Worm (Caenorhabditis elegans) whole organism, L4 larva: Measurements from ENCODE around the gene pyk-2.

ENCODE experiments used
- F26F4.8 ChIP-seq: fragments of 200-800 bp; sonication (Bioruptor generic); conservative IDR thresholded peaks from 2 replicates; pipeline ENCODE4 v1.3.6; 2022; ENCODE audit warnings: missing genetic modification characterization, missing compliant biosample characterization
- F44E2.7 ChIP-seq: fragments of 200-800 bp; sonication (Bioruptor generic); IDR thresholded peaks from 2 replicates; pipeline ENCODE4 v2.1.2; 2022; ENCODE audit warnings: missing genetic modification characterization, missing compliant biosample characterization
- F49E8.2 ChIP-seq: sonication (generic microtip); optimal IDR thresholded peaks from 2 replicates; lab custom pipeline; 2016; ENCODE audit warnings: missing compliant biosample characterization, mild to moderate bottlenecking, missing genetic modification characterization, borderline replicate concordance
- T20F7.1 ChIP-seq: fragments of 200-800 bp; sonication (Bioruptor generic); optimal IDR thresholded peaks from 2 replicates; lab custom pipeline; 2018; ENCODE audit warnings: mild to moderate bottlenecking, missing genetic modification characterization, missing compliant biosample characterization
- Y105C5A.15 ChIP-seq: fragments of 200-800 bp; sonication (Bioruptor generic); IDR thresholded peaks from 2 replicates; pipeline ENCODE4 v1.3.6; 2022; ENCODE audit warnings: missing genetic modification characterization, missing compliant biosample characterization
- Y48G9A.11 ChIP-seq: fragments of 200-800 bp; sonication (Bioruptor generic); IDR thresholded peaks from 2 replicates; pipeline ENCODE4 v1.3.6; 2022; ENCODE audit warnings: missing genetic modification reagents, missing genetic modification characterization, missing compliant biosample characterization
- Y5F2A.4 ChIP-seq: fragments of 200-800 bp; sonication (Bioruptor generic); optimal IDR thresholded peaks from 2 replicates; lab custom pipeline; 2018; ENCODE audit warnings: mild to moderate bottlenecking, missing genetic modification characterization, missing compliant biosample characterization
- ZK337.2 ChIP-seq: fragments of 200-800 bp; sonication (Bioruptor generic); IDR thresholded peaks from 2 replicates; pipeline ENCODE4 v1.3.6; 2022; ENCODE audit warnings: missing genetic modification reagents, missing genetic modification characterization, missing compliant biosample characterization
- ZK546.5 ChIP-seq, 2 experiments: sonication (generic microtip); optimal IDR thresholded peaks; 2 replicates each; lab custom pipeline; 2017; ENCODE audit warnings: missing biosample characterization in 2 of 2, missing genetic modification characterization in 2 of 2
- aha-1 ChIP-seq: fragments of 150-350 bp; peaks from one replicate; lab custom pipeline; 2014; ENCODE audit warnings: missing biosample characterization, missing genetic modification characterization
- aly-2 ChIP-seq: sonication (generic microtip); optimal IDR thresholded peaks from 2 replicates; lab custom pipeline; 2018; ENCODE audit warnings: missing biosample characterization, missing genetic modification characterization
- ama-1 ChIP-seq: fragments of 150-350 bp; optimal IDR thresholded peaks from 2 replicates; lab custom pipeline; 2014; ENCODE audit warnings: inconsistent platforms, mixed read lengths
- arid-1 ChIP-seq: fragments of 200-800 bp; sonication (Bioruptor generic); conservative IDR thresholded peaks from 2 replicates; pipeline ENCODE4 v1.3.6; 2022; ENCODE audit warnings: missing genetic modification reagents, missing genetic modification characterization, missing compliant biosample characterization
- ceh-20 ChIP-seq: fragments of 200-800 bp; sonication (Bioruptor generic); IDR thresholded peaks from 2 replicates; pipeline ENCODE4 v1.3.6; 2022; ENCODE audit warnings: missing genetic modification reagents, missing genetic modification characterization, missing compliant biosample characterization
- ceh-28 ChIP-seq: fragments of 150-350 bp; optimal IDR thresholded peaks from 2 replicates; lab custom pipeline; 2014; ENCODE audit warnings: missing biosample characterization, missing genetic modification reagents, missing genetic modification characterization
- ceh-44 ChIP-seq: fragments of 200-800 bp; sonication (Bioruptor generic); IDR thresholded peaks from 2 replicates; pipeline ENCODE4 v1.3.6; 2022; ENCODE audit warnings: missing genetic modification reagents, missing genetic modification characterization, missing compliant biosample characterization
- ceh-62 ChIP-seq: sonication (generic microtip); optimal IDR thresholded peaks from 2 replicates; lab custom pipeline; 2017; ENCODE audit warnings: missing biosample characterization, missing genetic modification characterization
- ces-1 ChIP-seq: fragments of 150-350 bp; sonication (generic microtip); optimal IDR thresholded peaks from 4 replicates; lab custom pipeline; 2014; ENCODE audit warnings: missing biosample characterization, missing genetic modification reagents, missing genetic modification characterization
- cey-2 ChIP-seq: sonication (generic microtip); optimal IDR thresholded peaks from 3 replicates; lab custom pipeline; 2017; ENCODE audit warnings: missing genetic modification characterization, mild to moderate bottlenecking, missing compliant biosample characterization, antibody characterized with exemption, borderline replicate concordance; ENCODE audit not compliant: insufficient read depth
- ctbp-1 ChIP-seq: fragments of 200-800 bp; sonication (Bioruptor generic); IDR thresholded peaks from 2 replicates; pipeline ENCODE4 v1.3.6; 2022; ENCODE audit warnings: missing genetic modification reagents, missing genetic modification characterization, missing compliant biosample characterization
- daf-12 ChIP-seq: fragments of 150-350 bp; optimal IDR thresholded peaks from 2 replicates; lab custom pipeline; 2014; ENCODE audit warnings: missing biosample characterization, missing genetic modification reagents, missing genetic modification characterization
- dpl-1 ChIP-seq: fragments of 150-350 bp; optimal IDR thresholded peaks from 2 replicates; lab custom pipeline; 2014; ENCODE audit warnings: missing biosample characterization, missing genetic modification reagents, missing genetic modification characterization
- egl-43 ChIP-seq: fragments of 200-800 bp; sonication (Bioruptor generic); IDR thresholded peaks from 2 replicates; pipeline ENCODE4 v1.3.6; 2022; ENCODE audit warnings: missing genetic modification reagents, missing genetic modification characterization, missing compliant biosample characterization
- fkh-10 ChIP-seq: fragments of 150-350 bp; optimal IDR thresholded peaks from 2 replicates; lab custom pipeline; 2014; ENCODE audit warnings: missing biosample characterization, missing genetic modification reagents, missing genetic modification characterization
- hlh-11 ChIP-seq: fragments of 200-800 bp; sonication (Bioruptor generic); optimal IDR thresholded peaks from 2 replicates; lab custom pipeline; 2018; ENCODE audit warnings: mild to moderate bottlenecking, missing genetic modification characterization, missing compliant biosample characterization
- hmg-1.1 ChIP-seq: fragments of 200-800 bp; sonication (Bioruptor generic); IDR thresholded peaks from 2 replicates; pipeline ENCODE4 v1.3.6; 2022; ENCODE audit warnings: missing genetic modification reagents, missing genetic modification characterization, missing compliant biosample characterization
- jun-1 ChIP-seq: fragments of 150-350 bp; optimal IDR thresholded peaks from 2 replicates; lab custom pipeline; 2014; ENCODE audit warnings: missing biosample characterization, missing genetic modification reagents, missing genetic modification characterization
- lim-7 ChIP-seq: fragments of 200-800 bp; sonication (Bioruptor generic); IDR thresholded peaks from 2 replicates; pipeline ENCODE4 v1.3.6; 2022; ENCODE audit warnings: missing genetic modification characterization, missing compliant biosample characterization
- lin-1 ChIP-seq: fragments of 200-800 bp; sonication (Bioruptor generic); IDR thresholded peaks from 2 replicates; pipeline ENCODE4 v1.3.6; 2022; ENCODE audit warnings: missing genetic modification reagents, missing genetic modification characterization, missing compliant biosample characterization
- lin-15B ChIP-seq: fragments of 150-350 bp; sonication (generic microtip); optimal IDR thresholded peaks from 3 replicates; lab custom pipeline; 2014; ENCODE audit warnings: missing biosample characterization, missing genetic modification characterization
- lin-38 ChIP-seq: fragments of 200-800 bp; sonication (Bioruptor generic); IDR thresholded peaks from 2 replicates; pipeline ENCODE4 v1.3.6; 2022; ENCODE audit warnings: missing genetic modification reagents, missing genetic modification characterization, missing compliant biosample characterization
- mdl-1 ChIP-seq, 2 experiments: fragments of 150-350 bp in 1 of 2; sonication (generic microtip) in 1 of 2; optimal IDR thresholded peaks; 2 replicates each; lab custom pipeline; 2014 to 2017; ENCODE audit warnings: missing biosample characterization in 2 of 2, missing genetic modification characterization in 2 of 2
- mxl-2 ChIP-seq: fragments of 200-800 bp; sonication (Bioruptor generic); conservative IDR thresholded peaks from 2 replicates; pipeline ENCODE4 v1.3.6; 2022; ENCODE audit warnings: missing genetic modification reagents, missing genetic modification characterization, missing compliant biosample characterization
- mxl-3 ChIP-seq: fragments of 200-800 bp; sonication (Bioruptor generic); optimal IDR thresholded peaks from 2 replicates; lab custom pipeline; 2018; ENCODE audit warnings: mild to moderate bottlenecking, missing genetic modification characterization, missing compliant biosample characterization
- nhr-10 ChIP-seq: fragments of 150-350 bp; optimal IDR thresholded peaks from 2 replicates; lab custom pipeline; 2014; ENCODE audit warnings: missing biosample characterization, missing genetic modification characterization
- nhr-111 ChIP-seq: fragments of 200-800 bp; sonication (Bioruptor generic); optimal IDR thresholded peaks from 2 replicates; lab custom pipeline; 2018; ENCODE audit warnings: mild to moderate bottlenecking, missing genetic modification characterization, missing compliant biosample characterization
- nhr-237 ChIP-seq: sonication (generic microtip); optimal IDR thresholded peaks from 2 replicates; lab custom pipeline; 2017; ENCODE audit warnings: missing biosample characterization, missing genetic modification characterization
- nhr-42 ChIP-seq: fragments of 200-800 bp; sonication (Bioruptor generic); IDR thresholded peaks from 2 replicates; pipeline ENCODE4 v1.3.6; 2022; ENCODE audit warnings: missing genetic modification characterization, missing compliant biosample characterization
- nhr-76 ChIP-seq: fragments of 150-350 bp; optimal IDR thresholded peaks from 2 replicates; lab custom pipeline; 2014; ENCODE audit warnings: missing biosample characterization, missing genetic modification characterization
- pqm-1 ChIP-seq: sonication (generic microtip); optimal IDR thresholded peaks from 2 replicates; lab custom pipeline; 2017; ENCODE audit warnings: missing biosample characterization, missing genetic modification characterization
- rbr-2 ChIP-seq: sonication (generic microtip); optimal IDR thresholded peaks from 2 replicates; lab custom pipeline; 2016; ENCODE audit warnings: missing genotype, missing genetic modification characterization, missing compliant biosample characterization
- set-16 ChIP-seq: fragments of 200-800 bp; sonication (Bioruptor generic); IDR thresholded peaks from 2 replicates; pipeline ENCODE4 v1.3.6; 2022; ENCODE audit warnings: missing genetic modification reagents, missing genetic modification characterization, missing compliant biosample characterization
- snpc-4 ChIP-seq: fragments of 150-350 bp; optimal IDR thresholded peaks from 2 replicates; lab custom pipeline; 2014; ENCODE audit warnings: missing biosample characterization, missing genetic modification characterization
- spr-3 ChIP-seq: fragments of 200-800 bp; sonication (Bioruptor generic); optimal IDR thresholded peaks from 2 replicates; lab custom pipeline; 2018; ENCODE audit warnings: mild to moderate bottlenecking, missing genetic modification characterization, missing compliant biosample characterization
- tag-97 ChIP-seq: fragments of 200-800 bp; sonication (Bioruptor generic); IDR thresholded peaks from 2 replicates; pipeline ENCODE4 v1.3.6; 2022; ENCODE audit warnings: missing genetic modification characterization, missing compliant biosample characterization
- tra-1 ChIP-seq: fragments of 200-800 bp; sonication (Bioruptor generic); IDR thresholded peaks from 2 replicates; pipeline ENCODE4 v1.3.6; 2022; ENCODE audit warnings: missing genetic modification reagents, missing genetic modification characterization, missing compliant biosample characterization
- unc-130 ChIP-seq: sonication (generic microtip); optimal IDR thresholded peaks from 2 replicates; lab custom pipeline; 2016; ENCODE audit warnings: missing genetic modification reagents, missing genetic modification characterization, missing compliant biosample characterization
- unc-39 ChIP-seq: sonication (generic microtip); optimal IDR thresholded peaks from 2 replicates; lab custom pipeline; 2017; ENCODE audit warnings: missing biosample characterization, missing genetic modification characterization
- unc-62 ChIP-seq, 3 experiments: fragments of 150-350 bp in 1 of 3; sonication (generic microtip); optimal IDR thresholded peaks in 2 of 3; peaks in 1 of 3; 1 replicate in 1 of 3; 2 replicates in 2 of 3; lab custom pipeline; 2014 to 2017; ENCODE audit warnings: missing biosample characterization in 3 of 3, missing genetic modification characterization in 3 of 3, missing genetic modification reagents in 3 of 3, missing genotype in 1 of 3
- zfp-2 ChIP-seq: sonication (generic microtip); optimal IDR thresholded peaks from 2 replicates; lab custom pipeline; 2016; ENCODE audit warnings: mild to moderate bottlenecking, missing genetic modification characterization, missing compliant biosample characterization
- zip-2 ChIP-seq: fragments of 150-350 bp; optimal IDR thresholded peaks from 2 replicates; lab custom pipeline; 2014; ENCODE audit warnings: missing biosample characterization, missing genetic modification characterization
- ztf-7 ChIP-seq: fragments of 150-350 bp; optimal IDR thresholded peaks from 2 replicates; lab custom pipeline; 2014; ENCODE audit warnings: missing biosample characterization, missing genetic modification characterization

pyk-2 gene

DNA sequence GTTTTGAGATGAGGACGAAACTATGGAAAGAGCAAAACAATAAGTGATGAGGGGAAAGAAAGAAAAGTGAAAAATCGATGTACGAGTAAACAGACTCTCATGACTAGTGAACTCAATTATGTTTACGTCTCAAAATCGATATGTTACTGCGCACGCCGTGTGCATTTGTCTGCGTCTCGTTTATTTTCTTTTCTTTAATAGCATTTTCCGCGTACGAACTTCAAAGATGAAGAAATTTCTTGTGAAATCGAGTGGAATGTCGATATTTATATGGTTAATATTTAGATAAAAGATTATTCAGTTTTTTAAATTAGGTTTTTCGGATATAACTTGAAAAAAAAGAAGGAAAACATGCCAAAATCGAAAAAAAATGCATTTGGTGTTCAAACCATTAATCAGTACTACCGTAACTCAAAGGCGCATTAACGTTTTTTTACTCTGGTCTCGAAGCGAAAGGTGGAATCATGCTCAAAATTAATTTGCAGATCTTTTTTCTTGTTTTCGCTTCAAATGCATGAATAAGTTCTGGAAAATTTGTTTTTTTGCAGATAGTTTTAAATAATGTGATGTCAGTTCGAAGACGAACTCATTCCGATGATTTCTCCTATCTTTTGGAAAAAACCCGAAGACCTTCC is 27.3 kb downstream of the pyk-2 start, which contains the start of gene fic-1 (continued):
- TF ChIP-seq ceh-44 (GFP tag; lab: Robert Waterston, UW) (no peak), nhr-10 (tag; lab: Kevin White, UChicago) (no peak), aly-2 (tag; lab: Kevin White, UChicago) (no peak), T20F7.1 (GFP tag; lab: Kevin White, UChicago) (peak; percentile 56), mxl-2 (GFP tag; lab: Robert Waterston, UW) (no peak), zip-2 (tag; lab: Kevin White, UChicago) (no peak), jun-1 (tag; lab: Kevin White, UChicago) (no peak), arid-1 (GFP tag; lab: Robert Waterston, UW) (no peak), lin-38 (GFP tag; lab: Robert Waterston, UW) (peak; percentile 24), Y5F2A.4 (GFP tag; lab: Kevin White, UChicago) (no peak), zfp-2 (tag; lab: Kevin White, UChicago) (no peak), F26F4.8 (no peak), ceh-28 (tag; lab: Kevin White, UChicago) (peak; percentile 64), ces-1 (GFP tag; lab: Kevin White, UChicago) (peak; percentile 92), ZK546.5 (tag; optimal IDR thresholded peaks at IDR 0.05; lab: Kevin White, UChicago) (no peak), nhr-237 (tag; lab: Kevin White, UChicago) (no peak), unc-130 (no peak), set-16 (GFP tag; lab: Robert Waterston, UW) (no peak), ama-1 (lab: Kevin White, UChicago) (no peak), lin-1 (GFP tag; lab: Robert Waterston, UW) (no peak), aha-1 (tag; lab: Kevin White, UChicago) (no peak), ceh-20 (GFP tag; lab: Robert Waterston, UW) (no peak), daf-12 (tag; lab: Kevin White, UChicago) (no peak), ctbp-1 (GFP tag; lab: Robert Waterston, UW) (peak; percentile 54; the same call in 1 of the 2 replicates), Y48G9A.11 (GFP tag; lab: Robert Waterston, UW) (no peak), hmg-1.1 (GFP tag; lab: Robert Waterston, UW) (0 out of 2 replicates have a peak, but pooled peaks have one; percentile 39), spr-3 (GFP tag; lab: Kevin White, UChicago) (no peak), lim-7 (GFP tag; lab: Robert Waterston, UW) (no peak), ZK337.2 (no peak), pqm-1 (tag; lab: Kevin White, UChicago) (no peak), rbr-2 (no peak), unc-62 (GFP tag; optimal IDR thresholded peaks at IDR 0.05 in 1 of 2; lab: Kevin White, UChicago) (peak in 1 of 2 experiments; percentile 67), unc-62 (tag; optimal IDR thresholded peaks at IDR 0.05; lab: Kevin White, UChicago) (no peak), ztf-7 (tag; lab: Kevin White, UChicago) (no peak), nhr-111 (GFP tag; lab: Kevin White, UChicago) (no peak), mxl-3 (no peak), dpl-1 (GFP tag; lab: Kevin White, UChicago) (peak; percentile 53), nhr-76 (tag; lab: Kevin White, UChicago) (no peak), mdl-1 (tag; optimal IDR thresholded peaks at IDR 0.05; lab: Kevin White, UChicago) (peak; percentile 54 to 93), lin-15B (no peak), hlh-11 (tag; lab: Kevin White, UChicago) (peak; percentile 62), cey-2 (no peak), F49E8.2 (tag; lab: Kevin White, UChicago) (no peak), tra-1 (GFP tag; lab: Robert Waterston, UW) (no peak), ceh-62 (tag; lab: Kevin White, UChicago) (no peak), fkh-10 (peak; percentile 95), F44E2.7 (GFP tag; lab: Robert Waterston, UW) (no peak), egl-43 (GFP tag; lab: Robert Waterston, UW) (no peak), Y105C5A.15 (GFP tag; lab: Robert Waterston, UW) (no peak), nhr-42 (no peak), snpc-4 (tag; lab: Kevin White, UChicago) (no peak), unc-39 (no peak), tag-97 (GFP tag; lab: Robert Waterston, UW) (no peak)
